Worm (Caenorhabditis elegans) whole organism, late embryonic: ENCODE results near the gene T28C6.8.
A peak's percentile ranks its signal among the peaks of the same experiment; 100 is the strongest.

ENCODE experiments used
- C08G9.2 ChIP-seq: sonication (generic microtip); optimal IDR thresholded peaks from 2 replicates; lab custom pipeline; 2016; ENCODE audit warnings: mild to moderate bottlenecking, missing genetic modification characterization, moderate library complexity, missing compliant biosample characterization
- C38D4.7 ChIP-seq: fragments of 200-800 bp; sonication (Bioruptor generic); optimal IDR thresholded peaks from 2 replicates; lab custom pipeline; 2018; ENCODE audit warnings: mild to moderate bottlenecking, missing genetic modification characterization, moderate library complexity, missing compliant biosample characterization
- F13H6.1 ChIP-seq: sonication (generic microtip); optimal IDR thresholded peaks from 2 replicates; lab custom pipeline; 2016; ENCODE audit warnings: missing genetic modification characterization, missing compliant biosample characterization
- K09A11.1 ChIP-seq: sonication (generic microtip); optimal IDR thresholded peaks from 2 replicates; lab custom pipeline; 2017; ENCODE audit warnings: antibody characterized with exemption, mild to moderate bottlenecking, missing genetic modification characterization, missing compliant biosample characterization; ENCODE audit not compliant: insufficient read depth
- T23F11.4 ChIP-seq: fragments of 200-800 bp; sonication (Bioruptor generic); optimal IDR thresholded peaks from 2 replicates; lab custom pipeline; 2018; ENCODE audit warnings: mild to moderate bottlenecking, missing genetic modification characterization, missing compliant biosample characterization
- Y22D7AL.16 ChIP-seq: sonication (generic microtip); optimal IDR thresholded peaks from 2 replicates; lab custom pipeline; 2016; ENCODE audit warnings: missing genetic modification characterization, missing compliant biosample characterization
- ahr-1 ChIP-seq: sonication (generic microtip); optimal IDR thresholded peaks from 2 replicates; lab custom pipeline; 2016; ENCODE audit warnings: missing genetic modification characterization, missing compliant biosample characterization
- ceh-2 ChIP-seq: sonication (generic microtip); optimal IDR thresholded peaks from 2 replicates; lab custom pipeline; 2016; ENCODE audit warnings: missing genotype, missing genetic modification characterization, missing compliant biosample characterization
- ceh-22 ChIP-seq: sonication (generic microtip); optimal IDR thresholded peaks from 2 replicates; lab custom pipeline; 2017; ENCODE audit warnings: missing biosample characterization, missing genetic modification characterization
- ceh-24 ChIP-seq: sonication (generic microtip); optimal IDR thresholded peaks from 2 replicates; lab custom pipeline; 2016; ENCODE audit warnings: mild to moderate bottlenecking, missing genetic modification characterization, missing compliant biosample characterization
- ceh-45 ChIP-seq: fragments of 200-800 bp; sonication (Bioruptor generic); IDR thresholded peaks from 2 replicates; pipeline ENCODE4 v1.3.6; 2022; ENCODE audit warnings: missing genetic modification reagents, missing genetic modification characterization, missing compliant biosample characterization
- ceh-48 ChIP-seq: sonication (generic microtip); optimal IDR thresholded peaks from 2 replicates; lab custom pipeline; 2016; ENCODE audit warnings: missing genetic modification characterization, inconsistent platforms, missing compliant biosample characterization
- ceh-9 ChIP-seq: sonication (generic microtip); optimal IDR thresholded peaks from 2 replicates; lab custom pipeline; 2016; ENCODE audit warnings: mild to moderate bottlenecking, missing genetic modification characterization, inconsistent platforms, missing compliant biosample characterization
- elt-4 ChIP-seq: sonication (generic microtip); optimal IDR thresholded peaks from 2 replicates; lab custom pipeline; 2016; ENCODE audit warnings: missing genetic modification characterization, missing compliant biosample characterization
- fkh-10 ChIP-seq: fragments of 150-350 bp; optimal IDR thresholded peaks from 2 replicates; lab custom pipeline; 2014; ENCODE audit warnings: missing biosample characterization, missing genetic modification reagents, missing genetic modification characterization
- hlh-13 ChIP-seq: fragments of 200-800 bp; sonication (Bioruptor generic); optimal IDR thresholded peaks from 2 replicates; lab custom pipeline; 2018; ENCODE audit warnings: mild to moderate bottlenecking, missing genetic modification characterization, missing compliant biosample characterization
- hlh-15 ChIP-seq: sonication (generic microtip); optimal IDR thresholded peaks from 2 replicates; lab custom pipeline; 2016; ENCODE audit warnings: missing genetic modification characterization, missing compliant biosample characterization
- madf-2 ChIP-seq: sonication (generic microtip); optimal IDR thresholded peaks from 2 replicates; lab custom pipeline; 2017; ENCODE audit warnings: missing genetic modification characterization, missing compliant biosample characterization
- nhr-11 ChIP-seq: fragments of 150-350 bp; optimal IDR thresholded peaks from 2 replicates; lab custom pipeline; 2014; ENCODE audit warnings: missing biosample characterization, missing genetic modification characterization
- nhr-232 ChIP-seq: sonication (generic microtip); optimal IDR thresholded peaks from 2 replicates; lab custom pipeline; 2016; ENCODE audit warnings: missing genetic modification characterization, missing compliant biosample characterization
- npax-4 ChIP-seq: sonication (generic microtip); optimal IDR thresholded peaks from 2 replicates; lab custom pipeline; 2016; ENCODE audit warnings: missing genetic modification characterization, missing compliant biosample characterization
- odd-2 ChIP-seq: sonication (generic microtip); optimal IDR thresholded peaks from 2 replicates; lab custom pipeline; 2017; ENCODE audit warnings: antibody characterized with exemption, mild to moderate bottlenecking, missing genetic modification characterization, missing compliant biosample characterization
- pat-9 ChIP-seq: fragments of 200-800 bp; sonication (Bioruptor generic); optimal IDR thresholded peaks from 2 replicates; lab custom pipeline; 2018; ENCODE audit warnings: mild to moderate bottlenecking, missing genetic modification characterization, moderate library complexity, missing compliant biosample characterization
- pha-4 ChIP-seq: fragments of 150-350 bp; optimal IDR thresholded peaks from 2 replicates; lab custom pipeline; 2018; ENCODE audit warnings: missing biosample characterization, missing genetic modification reagents, missing genetic modification characterization
- pqm-1 ChIP-seq: sonication (generic microtip); optimal IDR thresholded peaks from 2 replicates; lab custom pipeline; 2016; ENCODE audit warnings: missing genetic modification characterization, missing compliant biosample characterization
- pros-1 ChIP-seq: fragments of 150-350 bp; optimal IDR thresholded peaks from 2 replicates; lab custom pipeline; 2014; ENCODE audit warnings: missing biosample characterization, missing genetic modification reagents, missing genetic modification characterization
- ref-2 ChIP-seq: sonication (generic microtip); optimal IDR thresholded peaks from 2 replicates; lab custom pipeline; 2016; ENCODE audit warnings: missing genetic modification characterization, missing compliant biosample characterization
- rnt-1 ChIP-seq: sonication (generic microtip); optimal IDR thresholded peaks from 2 replicates; lab custom pipeline; 2016; ENCODE audit warnings: missing genetic modification characterization, missing compliant biosample characterization
- sdc-2 ChIP-seq: sonication (generic microtip); optimal IDR thresholded peaks from 2 replicates; lab custom pipeline; 2016; ENCODE audit warnings: missing genotype, missing genetic modification characterization, missing compliant biosample characterization
- sox-2 ChIP-seq: fragments of 200-800 bp; sonication (Bioruptor generic); IDR thresholded peaks from 2 replicates; pipeline ENCODE4 v1.3.6; 2022; ENCODE audit warnings: missing genetic modification reagents, missing genetic modification characterization, missing compliant biosample characterization
- tbx-2 ChIP-seq: sonication (generic microtip); optimal IDR thresholded peaks from 2 replicates; lab custom pipeline; 2016; ENCODE audit warnings: missing genetic modification characterization, missing compliant biosample characterization
- ttx-3 ChIP-seq: sonication (generic microtip); optimal IDR thresholded peaks from 2 replicates; lab custom pipeline; 2016; ENCODE audit warnings: missing genetic modification reagents, missing genetic modification characterization, missing compliant biosample characterization
- unc-3 ChIP-seq, 2 experiments: fragments of 200-800 bp in 1 of 2; sonication (Bioruptor generic) in 1 of 2; sonication (generic microtip) in 1 of 2; conservative IDR thresholded peaks in 1 of 2; optimal IDR thresholded peaks in 1 of 2; 2 replicates each; pipeline versions ENCODE4 v1.3.6 to Lab custom; 2016 to 2022; ENCODE audit warnings: missing compliant biosample characterization in 2 of 2, missing genetic modification characterization in 2 of 2, missing genetic modification reagents in 1 of 2
- unc-42 ChIP-seq: sonication (generic microtip); optimal IDR thresholded peaks from 2 replicates; lab custom pipeline; 2016; ENCODE audit warnings: missing genotype, missing genetic modification characterization, missing compliant biosample characterization
- unc-55 ChIP-seq: sonication (generic microtip); optimal IDR thresholded peaks from 2 replicates; lab custom pipeline; 2017; ENCODE audit warnings: missing biosample characterization, missing genetic modification reagents, missing genetic modification characterization
- unc-86 ChIP-seq: sonication (generic microtip); optimal IDR thresholded peaks from 2 replicates; lab custom pipeline; 2016; ENCODE audit warnings: missing genetic modification characterization, missing compliant biosample characterization
- zip-5 ChIP-seq: sonication (generic microtip); optimal IDR thresholded peaks from 2 replicates; lab custom pipeline; 2016; ENCODE audit warnings: missing genetic modification characterization, missing compliant biosample characterization
- ztf-16 ChIP-seq: sonication (generic microtip); optimal IDR thresholded peaks from 2 replicates; lab custom pipeline; 2017; ENCODE audit warnings: missing genetic modification characterization, missing compliant biosample characterization

T28C6.8 gene

ce11 chrIV:8827500-8827899 lies 3.0 kb downstream of the T28C6.8 start, which contains the start of gene T28C6.7:
T28C6.7 (plus strand) TSS chrIV:8827800.
- TF ChIP-seq T23F11.4 (GFP tag; lab: Kevin White, UChicago) = no peak
- no peak for TF ChIP-seq hlh-13 (GFP tag; lab: Kevin White, UChicago)
- TF ChIP-seq zip-5 (tag; lab: Kevin White, UChicago) = no peak
- TF ChIP-seq elt-4 (tag; lab: Kevin White, UChicago) = no peak
- no peak for TF ChIP-seq pha-4
- no peak for TF ChIP-seq unc-55 (GFP tag; lab: Kevin White, UChicago)
- TF ChIP-seq C38D4.7 (GFP tag; lab: Kevin White, UChicago) = no peak
- TF ChIP-seq pqm-1 (tag; lab: Kevin White, UChicago) = no peak
- no peak for TF ChIP-seq madf-2 (tag; lab: Kevin White, UChicago)
- no peak for TF ChIP-seq sdc-2
- no peak for TF ChIP-seq pros-1 (tag; lab: Kevin White, UChicago)
- TF ChIP-seq npax-4 (tag; lab: Kevin White, UChicago) = no peak
- TF ChIP-seq tbx-2 = no peak
- TF ChIP-seq ceh-2 (tag; lab: Kevin White, UChicago) = no peak
- no peak for TF ChIP-seq ahr-1 (tag; lab: Kevin White, UChicago)
- no peak for TF ChIP-seq ceh-48 (tag; lab: Kevin White, UChicago)
- no peak for TF ChIP-seq ztf-16 (tag; lab: Kevin White, UChicago)

ce11 chrIV:8826606-8827000 lies 3.9 kb downstream of the T28C6.8 start:
- no peak for TF ChIP-seq ceh-9 (tag; lab: Kevin White, UChicago)
- peak; percentile 88 for TF ChIP-seq ceh-48 (tag; lab: Kevin White, UChicago)

- no peak for TF ChIP-seq npax-4 (tag; lab: Kevin White, UChicago)
- TF ChIP-seq unc-3 (GFP tag; conservative IDR thresholded peaks at IDR 0.05; lab: Robert Waterston, UW) = no peak
- TF ChIP-seq unc-3 (tag; optimal IDR thresholded peaks at IDR 0.05; lab: Kevin White, UChicago) = no peak
- TF ChIP-seq ttx-3 (tag; lab: Kevin White, UChicago) = no peak
- TF ChIP-seq pat-9 (tag; lab: Kevin White, UChicago) = no peak
- no peak for TF ChIP-seq rnt-1 (tag; lab: Kevin White, UChicago)
- TF ChIP-seq Y22D7AL.16 (tag; lab: Kevin White, UChicago) = no peak
- no peak for TF ChIP-seq C08G9.2 (tag; lab: Kevin White, UChicago)
- no peak for TF ChIP-seq ceh-22
- TF ChIP-seq elt-4 (tag; lab: Kevin White, UChicago) = no peak
- TF ChIP-seq sdc-2 = no peak
- no peak for TF ChIP-seq pqm-1 (tag; lab: Kevin White, UChicago)
- TF ChIP-seq nhr-11 (tag; lab: Kevin White, UChicago) = no peak
- TF ChIP-seq ztf-16 (tag; lab: Kevin White, UChicago) = no peak
- TF ChIP-seq ceh-45 (GFP tag; lab: Robert Waterston, UW) = no peak
- no peak for TF ChIP-seq fkh-10 (GFP tag; lab: Kevin White, UChicago)
- TF ChIP-seq ceh-24 = no peak
- no peak for TF ChIP-seq pros-1 (tag; lab: Kevin White, UChicago)
- no peak for TF ChIP-seq odd-2 (tag; lab: Kevin White, UChicago)
- no peak for TF ChIP-seq ceh-48 (tag; lab: Kevin White, UChicago)
- no peak for TF ChIP-seq hlh-15
Observed at ce11 chrIV:8825997-8826605, 4.4 kb downstream of the T28C6.8 start.

- TF ChIP-seq unc-86 (tag; lab: Kevin White, UChicago) (no peak), K09A11.1 (tag; lab: Kevin White, UChicago) (no peak), unc-3 (GFP tag; conservative IDR thresholded peaks at IDR 0.05; lab: Robert Waterston, UW) (no peak), unc-3 (tag; optimal IDR thresholded peaks at IDR 0.05; lab: Kevin White, UChicago) (no peak), F13H6.1 (tag; lab: Kevin White, UChicago) (no peak), ref-2 (tag; lab: Kevin White, UChicago) (no peak), sox-2 (GFP tag; lab: Robert Waterston, UW) (no peak), ceh-24 (no peak), nhr-232 (tag; lab: Kevin White, UChicago) (no peak), unc-42 (no peak)
Observed at ce11 chrIV:8824145-8824833, 6.2 kb downstream of the T28C6.8 start, which contains the start of the genes col-117 and col-3. col-117 (minus strand) TSS chrIV:8824195. col-3 (plus strand) TSS chrIV:8824783.
